Comparison of ENCODE assay signal across 1 fruit fly cellular context in the genomic region with DNA sequence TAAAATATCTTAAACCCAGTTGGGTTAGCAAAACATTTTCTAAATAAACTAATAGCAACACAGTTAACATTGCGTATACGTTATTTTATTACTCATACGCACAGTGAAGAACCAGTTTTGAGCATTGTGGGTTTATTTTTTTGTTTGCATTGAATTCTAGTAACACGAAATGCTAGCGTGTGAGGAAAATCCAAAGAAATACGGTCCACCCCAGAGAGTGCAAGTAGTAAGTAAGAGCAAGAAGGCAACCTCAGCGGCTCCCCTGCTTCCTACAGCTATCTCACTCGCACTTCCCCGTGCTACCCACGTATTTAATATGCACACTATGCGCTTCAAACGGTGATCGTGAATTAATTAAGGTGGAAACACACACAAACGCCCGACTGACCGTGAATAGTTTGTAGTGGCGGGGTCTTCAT.
A peak's percentile ranks its signal among the peaks of the same experiment; 100 is the strongest.
TF ChIP-seq lines count a peak whose summit lies in the region.

No protein-coding gene starts in this region.

TF ChIP-seq in whole organism, embryonic, 481 proteins besides CTCF, POLR2A, EP300 and RAD21 (continued from another document and continues in another):
- TF ChIP-seq sna (GFP tag; IDR thresholded peaks at IDR 0.05; lab: Robert Waterston, UW; ENCODE audit: partially characterized antibody) (no peak), tll (GFP tag; optimal IDR thresholded peaks at IDR 0.05; lab: Kevin White, UChicago) (no peak), row (GFP tag; IDR thresholded peaks at IDR 0.05; lab: Robert Waterston, UW) (peak; percentile 82), Fer2 (tag; optimal IDR thresholded peaks at IDR 0.05; lab: Kevin White, UChicago) (peak; percentile 74), CG12219 (GFP tag; optimal IDR thresholded peaks at IDR 0.05; lab: Kevin White, UChicago) (peak; percentile 93), Hmx (GFP tag; optimal IDR thresholded peaks at IDR 0.05; lab: Kevin White, UChicago) (no peak), CG8478 (optimal IDR thresholded peaks at IDR 0.05; lab: Kevin White, UChicago) (no peak), CG4282 (GFP tag; optimal IDR thresholded peaks at IDR 0.05; lab: Kevin White, UChicago) (peak; percentile 61), CG10959 (GFP tag; IDR thresholded peaks at IDR 0.05; lab: Robert Waterston, UW) (no peak), CG10366 (GFP tag; IDR thresholded peaks at IDR 0.05; lab: Robert Waterston, UW) (peak; percentile 81), mirr (GFP tag; optimal IDR thresholded peaks at IDR 0.05; lab: Kevin White, UChicago) (peak; percentile 78), bab2 (GFP tag; optimal IDR thresholded peaks at IDR 0.05; lab: Kevin White, UChicago) (peak; percentile 82), pum (GFP tag; optimal IDR thresholded peaks at IDR 0.05; lab: Kevin White, UChicago) (peak; percentile 79), CG9797 (GFP tag; optimal IDR thresholded peaks at IDR 0.05; lab: Kevin White, UChicago) (no peak), Ets65A (GFP tag; lab: Kevin White, UChicago) (peak; percentile 97), CG12942 (GFP tag; optimal IDR thresholded peaks at IDR 0.05; lab: Kevin White, UChicago) (peak; percentile 65), Gug (GFP tag; IDR thresholded peaks at IDR 0.05; lab: Robert Waterston, UW) (peak; percentile 70; the same call in 3 of the 4 replicates), onecut (GFP tag; IDR thresholded peaks at IDR 0.05; lab: Robert Waterston, UW) (peak; percentile 75), Aef1 (GFP tag; IDR thresholded peaks at IDR 0.05; lab: Robert Waterston, UW) (peak; percentile 75), mam (GFP tag; optimal IDR thresholded peaks at IDR 0.05; lab: Kevin White, UChicago) (peak; percentile 84), CG9876 (GFP tag; optimal IDR thresholded peaks at IDR 0.05; lab: Kevin White, UChicago) (peak; percentile 49), bowl (GFP tag; IDR thresholded peaks at IDR 0.05; lab: Robert Waterston, UW) (peak; percentile 52; the same call in 1 of the 2 replicates), CG7556 (GFP tag; optimal IDR thresholded peaks at IDR 0.05; lab: Kevin White, UChicago) (peak; percentile 91), HLH3B (GFP tag; IDR thresholded peaks at IDR 0.05; lab: Robert Waterston, UW) (peak; percentile 78), CG17912 (GFP tag; optimal IDR thresholded peaks at IDR 0.05; lab: Kevin White, UChicago) (peak; percentile 45), sisA (GFP tag; IDR thresholded peaks at IDR 0.05; lab: Robert Waterston, UW) (peak; percentile 69), CG34224 (GFP tag; IDR thresholded peaks at IDR 0.05; lab: Robert Waterston, UW; ENCODE audit: partially characterized antibody) (no peak), tio (GFP tag; optimal IDR thresholded peaks at IDR 0.05; lab: Kevin White, UChicago) (peak; percentile 77), sr (GFP tag; IDR thresholded peaks at IDR 0.05; lab: Robert Waterston, UW) (peak; percentile 95), crol (GFP tag; IDR thresholded peaks at IDR 0.05; lab: Robert Waterston, UW) (peak; percentile 53), CG43689 (GFP tag; IDR thresholded peaks at IDR 0.05; lab: Robert Waterston, UW) (0 out of 2 replicates have a peak, but pooled peaks have one; percentile 28), Asciz (GFP tag; optimal IDR thresholded peaks at IDR 0.05; lab: Kevin White, UChicago) (peak; percentile 81), CG8765 (GFP tag; IDR thresholded peaks at IDR 0.05; lab: Robert Waterston, UW) (peak; percentile 16; the same call in 1 of the 2 replicates), CG10462 (GFP tag; optimal IDR thresholded peaks at IDR 0.05; lab: Kevin White, UChicago) (peak; percentile 62), croc (GFP tag; conservative IDR thresholded peaks at IDR 0.05; lab: Robert Waterston, UW) (peak; percentile 50; the same call in 2 of the 3 replicates), pan (optimal IDR thresholded peaks at IDR 0.05; lab: Kevin White, UChicago) (no peak), pan (GFP tag; optimal IDR thresholded peaks at IDR 0.05 in 1 of 2, IDR thresholded peaks at IDR 0.05 in 1 of 2) (peak in 1 of 2 experiments; percentile 79), jigr1 (GFP tag; IDR thresholded peaks at IDR 0.05; lab: Robert Waterston, UW) (no peak), CG12236 (GFP tag; optimal IDR thresholded peaks at IDR 0.05; lab: Kevin White, UChicago) (peak; percentile 65), CG1602 (GFP tag; optimal IDR thresholded peaks at IDR 0.05; lab: Kevin White, UChicago) (peak; percentile 60), CG10321 (GFP tag; IDR thresholded peaks at IDR 0.05; lab: Robert Waterston, UW) (peak; percentile 67), zfh1 (GFP tag; IDR thresholded peaks at IDR 0.05; lab: Robert Waterston, UW) (peak; percentile 69; the same call in 2 of the 3 replicates), CG31365 (tag; optimal IDR thresholded peaks at IDR 0.05; lab: Kevin White, UChicago) (peak; percentile 74), Tbp (GFP tag; optimal IDR thresholded peaks at IDR 0.05; lab: Kevin White, UChicago) (no peak), CG33213 (GFP tag; optimal IDR thresholded peaks at IDR 0.05; lab: Kevin White, UChicago) (peak; percentile 51), az2 (GFP tag; optimal IDR thresholded peaks at IDR 0.05; lab: Kevin White, UChicago) (peak; percentile 79), kay (GFP tag; optimal IDR thresholded peaks at IDR 0.05; lab: Kevin White, UChicago) (peak; percentile 72), CG7745 (tag; optimal IDR thresholded peaks at IDR 0.05; lab: Kevin White, UChicago) (no peak), da (GFP tag; optimal IDR thresholded peaks at IDR 0.05; lab: Kevin White, UChicago) (peak; percentile 62), Sox102F (GFP tag; optimal IDR thresholded peaks at IDR 0.05; lab: Kevin White, UChicago) (peak; percentile 90), ranshi (GFP tag; IDR thresholded peaks at IDR 0.05; lab: Robert Waterston, UW) (peak; percentile 70), wek (GFP tag; optimal IDR thresholded peaks at IDR 0.05; lab: Kevin White, UChicago) (peak; percentile 82), sens (GFP tag; lab: Kevin White, UChicago) (peak; percentile 97), gem (tag; optimal IDR thresholded peaks at IDR 0.05; lab: Kevin White, UChicago) (peak; percentile 93), CG1832 (GFP tag; optimal IDR thresholded peaks at IDR 0.05; lab: Kevin White, UChicago) (no peak), hb (GFP tag; IDR thresholded peaks at IDR 0.05; lab: Robert Waterston, UW; ENCODE audit: partially characterized antibody) (no peak), CG12769 (tag; optimal IDR thresholded peaks at IDR 0.05; lab: Kevin White, UChicago) (peak; percentile 90), dmrt99B (tag; optimal IDR thresholded peaks at IDR 0.05; lab: Kevin White, UChicago) (peak; percentile 93), CG2199 (GFP tag; IDR thresholded peaks at IDR 0.05; lab: Robert Waterston, UW) (0 out of 3 replicates have a peak, but pooled peaks have one; percentile 31), aop (GFP tag; IDR thresholded peaks at IDR 0.05; lab: Robert Waterston, UW) (no peak), Fer1 (GFP tag; optimal IDR thresholded peaks at IDR 0.05; lab: Kevin White, UChicago) (peak; percentile 95), yki (optimal IDR thresholded peaks at IDR 0.05; lab: Kevin White, UChicago) (no peak), CG15073 (GFP tag; optimal IDR thresholded peaks at IDR 0.05; lab: Kevin White, UChicago) (peak; percentile 37), Oli (tag; optimal IDR thresholded peaks at IDR 0.05; lab: Kevin White, UChicago) (peak; percentile 92), CG4730 (GFP tag; IDR thresholded peaks at IDR 0.05; lab: Robert Waterston, UW) (peak; percentile 71), slou (GFP tag; optimal IDR thresholded peaks at IDR 0.05; lab: Kevin White, UChicago) (peak; percentile 61), CG4424 (GFP tag; optimal IDR thresholded peaks at IDR 0.05; lab: Kevin White, UChicago) (peak; percentile 82), CG8388 (GFP tag; optimal IDR thresholded peaks at IDR 0.05; lab: Kevin White, UChicago) (peak; percentile 77), Xrp1 (GFP tag; IDR thresholded peaks at IDR 0.05; lab: Robert Waterston, UW) (peak; percentile 83), gfzf (GFP tag; optimal IDR thresholded peaks at IDR 0.05; lab: Kevin White, UChicago) (no peak), gsb (GFP tag; IDR thresholded peaks at IDR 0.05; lab: Robert Waterston, UW) (peak; percentile 71), Drgx (GFP tag; IDR thresholded peaks at IDR 0.05; lab: Robert Waterston, UW) (peak; percentile 93), MBD-R2 (GFP tag; IDR thresholded peaks at IDR 0.05; lab: Robert Waterston, UW) (peak; percentile 58; the same call in 1 of the 2 replicates), NK7.1 (GFP tag; optimal IDR thresholded peaks at IDR 0.05; lab: Kevin White, UChicago) (peak; percentile 83), CG8924 (tag; optimal IDR thresholded peaks at IDR 0.05; lab: Kevin White, UChicago) (peak; percentile 90), CG4707 (GFP tag; optimal IDR thresholded peaks at IDR 0.05; lab: Kevin White, UChicago) (peak; percentile 71), pfk (GFP tag; optimal IDR thresholded peaks at IDR 0.05; lab: Kevin White, UChicago) (no peak), gro (GFP tag; optimal IDR thresholded peaks at IDR 0.05; lab: Kevin White, UChicago) (peak; percentile 81), CG15269 (tag; optimal IDR thresholded peaks at IDR 0.05; lab: Kevin White, UChicago) (peak; percentile 95), CG15479 (GFP tag; optimal IDR thresholded peaks at IDR 0.05; lab: Kevin White, UChicago) (no peak), nom (GFP tag; optimal IDR thresholded peaks at IDR 0.05; lab: Kevin White, UChicago) (peak; percentile 81), al (GFP tag; IDR thresholded peaks at IDR 0.05; lab: Robert Waterston, UW) (peak; percentile 69), CG16813 (GFP tag; IDR thresholded peaks at IDR 0.05; lab: Robert Waterston, UW; ENCODE audit: partially characterized antibody) (no peak), CG2875 (GFP tag; optimal IDR thresholded peaks at IDR 0.05; lab: Kevin White, UChicago) (peak; percentile 62), CG12299 (tag; optimal IDR thresholded peaks at IDR 0.05; lab: Kevin White, UChicago) (peak; percentile 85), Hand (GFP tag; optimal IDR thresholded peaks at IDR 0.05; lab: Kevin White, UChicago) (peak; percentile 79), gt (GFP tag; IDR thresholded peaks at IDR 0.05; lab: Robert Waterston, UW) (no peak), gcm2 (GFP tag; optimal IDR thresholded peaks at IDR 0.05; lab: Kevin White, UChicago) (peak; percentile 31), CG10147 (GFP tag; optimal IDR thresholded peaks at IDR 0.05; lab: Kevin White, UChicago) (peak; percentile 87), stwl (tag; optimal IDR thresholded peaks at IDR 0.05; lab: Kevin White, UChicago) (no peak), Lpt (GFP tag; optimal IDR thresholded peaks at IDR 0.05; lab: Kevin White, UChicago) (no peak), Antp (GFP tag; optimal IDR thresholded peaks at IDR 0.05; lab: Kevin White, UChicago) (peak; percentile 73), CG12659 (GFP tag; optimal IDR thresholded peaks at IDR 0.05; lab: Kevin White, UChicago) (peak; percentile 91), H15 (GFP tag; IDR thresholded peaks at IDR 0.05; lab: Robert Waterston, UW) (peak; percentile 68; the same call in 2 of the 3 replicates), CG7963 (GFP tag; IDR thresholded peaks at IDR 0.05; lab: Robert Waterston, UW; ENCODE audit: partially characterized antibody) (no peak), bbx (GFP tag; IDR thresholded peaks at IDR 0.05; lab: Robert Waterston, UW; ENCODE audit: partially characterized antibody) (no peak), exex (tag; optimal IDR thresholded peaks at IDR 0.05; lab: Kevin White, UChicago) (peak; percentile 57), CG2202 (tag; optimal IDR thresholded peaks at IDR 0.05; lab: Kevin White, UChicago) (peak; percentile 37), CG5245 (GFP tag; optimal IDR thresholded peaks at IDR 0.05; lab: Kevin White, UChicago) (peak; percentile 74), CG14441 (GFP tag; IDR thresholded peaks at IDR 0.05; lab: Robert Waterston, UW) (peak; percentile 77), nerfin-2 (GFP tag; IDR thresholded peaks at IDR 0.05; lab: Robert Waterston, UW; ENCODE audit: partially characterized antibody) (no peak), scrt (GFP tag; optimal IDR thresholded peaks at IDR 0.05; lab: Kevin White, UChicago) (peak; percentile 75), D19B (GFP tag; optimal IDR thresholded peaks at IDR 0.05; lab: Kevin White, UChicago) (peak; percentile 80), bigmax (GFP tag; optimal IDR thresholded peaks at IDR 0.05; lab: Kevin White, UChicago) (no peak), GATAe (GFP tag; conservative IDR thresholded peaks at IDR 0.05; lab: Robert Waterston, UW) (no peak), fd3F (GFP tag; optimal IDR thresholded peaks at IDR 0.05; lab: Kevin White, UChicago) (peak; percentile 89), sim (GFP tag; IDR thresholded peaks at IDR 0.05; lab: Robert Waterston, UW) (no peak), lbe (GFP tag; optimal IDR thresholded peaks at IDR 0.05; lab: Kevin White, UChicago) (peak; percentile 82), Jarid2 (GFP tag; optimal IDR thresholded peaks at IDR 0.05; lab: Kevin White, UChicago) (peak; percentile 67), bcd (GFP tag; optimal IDR thresholded peaks at IDR 0.05; lab: Kevin White, UChicago) (peak; percentile 85), CG10979 (tag; optimal IDR thresholded peaks at IDR 0.05; lab: Kevin White, UChicago) (peak; percentile 86), CG6689 (GFP tag; IDR thresholded peaks at IDR 0.05; lab: Robert Waterston, UW) (peak; percentile 83), CG17829 (tag; optimal IDR thresholded peaks at IDR 0.05; lab: Kevin White, UChicago) (peak; percentile 84), Blimp-1 (GFP tag; optimal IDR thresholded peaks at IDR 0.05; lab: Kevin White, UChicago) (peak; percentile 85), CG31224 (GFP tag; IDR thresholded peaks at IDR 0.05; lab: Robert Waterston, UW) (peak; percentile 63), CG6683 (GFP tag; optimal IDR thresholded peaks at IDR 0.05; lab: Kevin White, UChicago) (peak; percentile 77), CG3847 (GFP tag; IDR thresholded peaks at IDR 0.05; lab: Robert Waterston, UW) (peak; percentile 72), Abd-B (GFP tag; optimal IDR thresholded peaks at IDR 0.05; lab: Kevin White, UChicago) (peak; percentile 62), CG6765 (GFP tag; optimal IDR thresholded peaks at IDR 0.05; lab: Kevin White, UChicago) (peak; percentile 89), CG1792 (GFP tag; optimal IDR thresholded peaks at IDR 0.05; lab: Kevin White, UChicago) (peak; percentile 82), CG12071 (GFP tag; optimal IDR thresholded peaks at IDR 0.05; lab: Kevin White, UChicago) (peak; percentile 94), CG13894 (tag; optimal IDR thresholded peaks at IDR 0.05; lab: Kevin White, UChicago) (peak; percentile 78), sug (tag; optimal IDR thresholded peaks at IDR 0.05; lab: Kevin White, UChicago) (peak; percentile 85), Myb (GFP tag; optimal IDR thresholded peaks at IDR 0.05; lab: Kevin White, UChicago) (peak; percentile 64), eyg (GFP tag; optimal IDR thresholded peaks at IDR 0.05; lab: Kevin White, UChicago) (peak; percentile 87), CG4854 (GFP tag; optimal IDR thresholded peaks at IDR 0.05; lab: Kevin White, UChicago) (peak; percentile 74)
